Fruit fly (Drosophila melanogaster) whole organism, embryonic: ENCODE data around the gene Mst89B.

ENCODE experiments used
- Adf1 ChIP-seq: fragments of 200-800 bp; sonication (Bioruptor generic); IDR thresholded peaks from 2 replicates; pipeline ENCODE4 v1.3.6; 2022; ENCODE audit warnings: missing biosample characterization, missing genetic modification characterization
- CG10274 ChIP-seq: fragments of 200-800 bp; sonication (Bioruptor generic); optimal IDR thresholded peaks from 3 replicates; lab custom pipeline; 2017; ENCODE audit warnings: missing biosample characterization, mild to moderate bottlenecking, missing genetic modification characterization
- CG12071 ChIP-seq: fragments of 200-800 bp; sonication (Bioruptor generic); optimal IDR thresholded peaks from 3 replicates; lab custom pipeline; 2018; ENCODE audit warnings: missing biosample characterization, mild to moderate bottlenecking, missing genetic modification characterization
- CG13775 ChIP-seq: fragments of 200-800 bp; sonication (Bioruptor generic); optimal IDR thresholded peaks from 3 replicates; lab custom pipeline; 2017; ENCODE audit warnings: missing biosample characterization, mild to moderate bottlenecking, missing genetic modification characterization
- CG14050 ChIP-seq: fragments of 200-800 bp; sonication (Bioruptor generic); IDR thresholded peaks from 3 replicates; pipeline ENCODE4 v1.3.6; 2022; ENCODE audit warnings: missing biosample characterization, missing genetic modification characterization
- CG1529 ChIP-seq: fragments of 200-800 bp; sonication (Bioruptor generic); optimal IDR thresholded peaks from 3 replicates; lab custom pipeline; 2018; ENCODE audit warnings: missing biosample characterization, missing genetic modification characterization
- CG15479 ChIP-seq: fragments of 200-800 bp; sonication (Bioruptor generic); optimal IDR thresholded peaks from 3 replicates; lab custom pipeline; 2019; ENCODE audit warnings: missing biosample characterization, mild to moderate bottlenecking, missing genetic modification characterization, moderate library complexity
- CG1602 ChIP-seq: fragments of 200-800 bp; sonication (Bioruptor generic); optimal IDR thresholded peaks from 3 replicates; lab custom pipeline; 2016; ENCODE audit warnings: missing biosample characterization, missing genetic modification characterization
- CG2712 ChIP-seq: fragments of 200-800 bp; optimal IDR thresholded peaks from 3 replicates; lab custom pipeline; 2019; ENCODE audit warnings: missing biosample characterization, mild to moderate bottlenecking, missing genetic modification characterization, moderate library complexity
- CG30020 ChIP-seq: fragments of 200-800 bp; optimal IDR thresholded peaks from 2 replicates; lab custom pipeline; 2019; ENCODE audit warnings: missing biosample characterization, mild to moderate bottlenecking, missing genetic modification characterization, moderate library complexity
- CG31388 ChIP-seq: fragments of 200-800 bp; sonication (Bioruptor generic); optimal IDR thresholded peaks from 2 replicates; lab custom pipeline; 2016; ENCODE audit warnings: missing biosample characterization, missing genetic modification characterization
- CG31441 ChIP-seq: fragments of 200-800 bp; sonication (Bioruptor generic); IDR thresholded peaks from 2 replicates; pipeline ENCODE4 v1.3.6; 2022; ENCODE audit warnings: missing biosample characterization, missing genetic modification characterization
- CG3281 ChIP-seq: fragments of 200-800 bp; sonication (Bioruptor generic); optimal IDR thresholded peaks from 3 replicates; lab custom pipeline; 2017; ENCODE audit warnings: missing biosample characterization, mild to moderate bottlenecking, missing genetic modification characterization
- CG4854 ChIP-seq: fragments of 200-800 bp; sonication (Bioruptor generic); optimal IDR thresholded peaks from 2 replicates; lab custom pipeline; 2016; ENCODE audit warnings: missing biosample characterization, missing genetic modification characterization, inconsistent platforms
- CG6854 ChIP-seq: fragments of 200-800 bp; sonication (Bioruptor generic); optimal IDR thresholded peaks from 3 replicates; lab custom pipeline; 2017; ENCODE audit warnings: missing biosample characterization, mild to moderate bottlenecking, missing genetic modification characterization
- CG7786 ChIP-seq: fragments of 200-800 bp; sonication (Bioruptor generic); optimal IDR thresholded peaks from 2 replicates; lab custom pipeline; 2016; ENCODE audit warnings: missing biosample characterization, missing genetic modification characterization
- CG7839 ChIP-seq: fragments of 200-800 bp; sonication (Bioruptor generic); optimal IDR thresholded peaks from 3 replicates; lab custom pipeline; 2018; ENCODE audit warnings: missing biosample characterization, mild to moderate bottlenecking, missing genetic modification characterization, moderate library complexity
- CG8290 ChIP-seq, 3 experiments: fragments of 200-800 bp; sonication (Bioruptor generic); optimal IDR thresholded peaks; 2 replicates each; lab custom pipeline; 2016 to 2019; ENCODE audit warnings: missing biosample characterization in 3 of 3, missing genetic modification characterization in 3 of 3, mild to moderate bottlenecking in 2 of 3, moderate library complexity in 1 of 3
- CG8924 ChIP-seq: fragments of 200-800 bp; optimal IDR thresholded peaks from 3 replicates; lab custom pipeline; 2019; ENCODE audit warnings: missing biosample characterization, mild to moderate bottlenecking, missing genetic modification characterization, moderate library complexity
- CG8944 ChIP-seq: fragments of 200-800 bp; sonication (Bioruptor generic); optimal IDR thresholded peaks from 3 replicates; lab custom pipeline; 2016; ENCODE audit warnings: missing biosample characterization, missing genetic modification characterization
- CG9727 ChIP-seq: fragments of 200-800 bp; sonication (Bioruptor generic); optimal IDR thresholded peaks from 3 replicates; lab custom pipeline; 2017; ENCODE audit warnings: missing biosample characterization, mild to moderate bottlenecking, missing genetic modification characterization
- CHES-1-like ChIP-seq: fragments of 200-800 bp; sonication (Bioruptor generic); optimal IDR thresholded peaks from 2 replicates; lab custom pipeline; 2016; ENCODE audit warnings: missing biosample characterization, missing genetic modification characterization
- Chrac-16 ChIP-seq: fragments of 200-800 bp; sonication (Bioruptor generic); optimal IDR thresholded peaks from 3 replicates; lab custom pipeline; 2016; ENCODE audit warnings: missing biosample characterization, missing genetic modification characterization
- CoRest ChIP-seq: fragments of 200-800 bp; sonication (Bioruptor generic); optimal IDR thresholded peaks from 3 replicates; lab custom pipeline; 2018; ENCODE audit warnings: missing biosample characterization, mild to moderate bottlenecking, missing genetic modification characterization, moderate library complexity
- HLH3B ChIP-seq: fragments of 200-800 bp; sonication (Bioruptor generic); IDR thresholded peaks from 2 replicates; pipeline ENCODE4 v1.3.6; 2022; ENCODE audit warnings: missing biosample characterization, missing genetic modification characterization
- Hmr ChIP-seq: fragments of 200-800 bp; sonication (Bioruptor generic); optimal IDR thresholded peaks from 3 replicates; lab custom pipeline; 2017; ENCODE audit warnings: mild to moderate bottlenecking, missing biosample characterization, missing genetic modification reagents, missing genetic modification characterization
- Lhr ChIP-seq: fragments of 200-800 bp; sonication (Bioruptor generic); optimal IDR thresholded peaks from 3 replicates; lab custom pipeline; 2017; ENCODE audit warnings: mild to moderate bottlenecking, missing biosample characterization, missing genetic modification reagents, missing genetic modification characterization
- MTF-1 ChIP-seq: fragments of 200-800 bp; sonication (Bioruptor generic); optimal IDR thresholded peaks from 2 replicates; lab custom pipeline; 2018; ENCODE audit warnings: missing biosample characterization, mild to moderate bottlenecking, missing genetic modification characterization, borderline replicate concordance
- NK7.1 ChIP-seq: fragments of 200-800 bp; sonication (Bioruptor generic); optimal IDR thresholded peaks from 3 replicates; lab custom pipeline; 2016; ENCODE audit warnings: missing biosample characterization, missing genetic modification characterization
- Rfx ChIP-seq: fragments of 200-800 bp; sonication (Bioruptor generic); IDR thresholded peaks from 2 replicates; pipeline ENCODE4 v1.3.6; 2022; ENCODE audit warnings: missing biosample characterization, missing genetic modification characterization
- aop ChIP-seq: fragments of 200-800 bp; sonication (Bioruptor generic); IDR thresholded peaks from 2 replicates; pipeline ENCODE4 v1.3.6; 2022; ENCODE audit warnings: missing biosample characterization, missing genetic modification characterization
- bbx ChIP-seq: fragments of 200-800 bp; sonication (Bioruptor generic); IDR thresholded peaks from 2 replicates; pipeline ENCODE4 v1.3.6; 2022; ENCODE audit warnings: missing biosample characterization, missing genetic modification characterization; ENCODE audit not compliant: partially characterized antibody
- chinmo ChIP-seq: fragments of 200-800 bp; sonication (Bioruptor generic); IDR thresholded peaks from 4 replicates; pipeline ENCODE4 v1.3.6; 2022; ENCODE audit warnings: missing biosample characterization, missing genetic modification characterization; ENCODE audit not compliant: partially characterized antibody
- crp ChIP-seq, 2 experiments: fragments of 200-800 bp; sonication (Bioruptor generic); optimal IDR thresholded peaks; 2 replicates in 1 of 2; 3 replicates in 1 of 2; lab custom pipeline; 2017; ENCODE audit warnings: missing biosample characterization in 2 of 2, missing genetic modification characterization in 2 of 2, mild to moderate bottlenecking in 1 of 2, moderate library complexity in 1 of 2
- cwo ChIP-seq: fragments of 200-800 bp; sonication (Bioruptor generic); optimal IDR thresholded peaks from 3 replicates; lab custom pipeline; 2017; ENCODE audit warnings: missing biosample characterization, missing genetic modification characterization, mild to moderate bottlenecking, moderate library complexity, missing genetic modification reagents
- dmrt99B ChIP-seq: fragments of 200-800 bp; sonication (Bioruptor generic); optimal IDR thresholded peaks from 2 replicates; lab custom pipeline; 2018; ENCODE audit warnings: missing biosample characterization, mild to moderate bottlenecking, missing genetic modification characterization, moderate library complexity
- ems ChIP-seq: fragments of 200-800 bp; sonication (Bioruptor generic); optimal IDR thresholded peaks from 3 replicates; lab custom pipeline; 2016; ENCODE audit warnings: missing biosample characterization, missing genetic modification characterization
- gt ChIP-seq: fragments of 200-800 bp; sonication (Bioruptor generic); IDR thresholded peaks from 2 replicates; pipeline ENCODE4 v1.3.6; 2022; ENCODE audit warnings: missing biosample characterization, missing genetic modification characterization
- h ChIP-seq: fragments of >200 bp; optimal IDR thresholded peaks from 2 replicates; lab custom pipeline; 2017
- nerfin-1 ChIP-seq: fragments of 200-800 bp; sonication (Bioruptor generic); optimal IDR thresholded peaks from 3 replicates; lab custom pipeline; 2019; ENCODE audit warnings: missing biosample characterization, mild to moderate bottlenecking, missing genetic modification characterization, moderate library complexity
- salm ChIP-seq: fragments of 200-800 bp; sonication (Bioruptor generic); optimal IDR thresholded peaks from 2 replicates; lab custom pipeline; 2018; ENCODE audit warnings: missing biosample characterization, mild to moderate bottlenecking, missing genetic modification characterization
- scrt ChIP-seq: fragments of 200-800 bp; sonication (Bioruptor generic); optimal IDR thresholded peaks from 2 replicates; lab custom pipeline; 2018; ENCODE audit warnings: missing biosample characterization, mild to moderate bottlenecking, missing genetic modification characterization, moderate library complexity
- sd ChIP-seq: fragments of 200-800 bp; sonication (Bioruptor generic); optimal IDR thresholded peaks from 3 replicates; lab custom pipeline; 2018; ENCODE audit warnings: missing biosample characterization, mild to moderate bottlenecking, missing genetic modification characterization, moderate library complexity
- sna ChIP-seq: fragments of 200-800 bp; sonication (Bioruptor generic); IDR thresholded peaks from 2 replicates; pipeline ENCODE4 v1.3.6; 2022; ENCODE audit warnings: missing biosample characterization, missing genetic modification characterization; ENCODE audit not compliant: partially characterized antibody
- sqz ChIP-seq: fragments of 200-800 bp; sonication (Bioruptor generic); optimal IDR thresholded peaks from 3 replicates; lab custom pipeline; 2018; ENCODE audit warnings: missing biosample characterization, mild to moderate bottlenecking, missing genetic modification characterization
- sug ChIP-seq: fragments of 200-800 bp; optimal IDR thresholded peaks from 2 replicates; lab custom pipeline; 2019; ENCODE audit warnings: missing biosample characterization, mild to moderate bottlenecking, missing genetic modification characterization, moderate library complexity
- vvl ChIP-seq: fragments of 200-800 bp; sonication (Bioruptor generic); IDR thresholded peaks from 2 replicates; pipeline ENCODE4 v1.3.6; 2022; ENCODE audit warnings: missing biosample characterization, missing genetic modification characterization
- z ChIP-seq: fragments of 200-800 bp; sonication (Bioruptor generic); IDR thresholded peaks from 3 replicates; pipeline ENCODE4 v1.3.6; 2022; ENCODE audit warnings: missing biosample characterization, missing genetic modification characterization
- zfh2 ChIP-seq: fragments of 200-800 bp; sonication (Bioruptor generic); optimal IDR thresholded peaks from 2 replicates; lab custom pipeline; 2016; ENCODE audit warnings: missing biosample characterization, missing genetic modification characterization

The Mst89B gene

dm6 chr3R:16244241-16244977 is 22.4 kb upstream of the Mst89B start (continued):
- TF ChIP-seq sqz (GFP tag; lab: Kevin White, UChicago) (no peak), Chrac-16 (GFP tag; lab: Kevin White, UChicago) (no peak), CG1602 (GFP tag; lab: Kevin White, UChicago) (no peak), CG4854 (GFP tag; lab: Kevin White, UChicago) (no peak), chinmo (GFP tag; lab: Robert Waterston, UW) (peak; percentile 99), Rfx (GFP tag; lab: Robert Waterston, UW) (no peak), z (GFP tag; lab: Robert Waterston, UW) (0 out of 3 replicates have a peak, but pooled peaks have one; percentile 23), CG31388 (GFP tag; lab: Kevin White, UChicago) (no peak), aop (GFP tag; lab: Robert Waterston, UW) (no peak), CG13775 (GFP tag; lab: Kevin White, UChicago) (no peak), sd (peak; percentile 12), CG12071 (GFP tag; lab: Kevin White, UChicago) (no peak), CHES-1-like (GFP tag; lab: Kevin White, UChicago) (no peak), CG2712 (no peak), h (lab: Kevin White, UChicago) (no peak), CG14050 (GFP tag; lab: Robert Waterston, UW) (no peak), MTF-1 (GFP tag; lab: Kevin White, UChicago) (no peak), CoRest (tag; lab: Kevin White, UChicago) (no peak), Hmr (GFP tag; lab: Kevin White, UChicago) (no peak), cwo (GFP tag; lab: Kevin White, UChicago) (peak; percentile 14), CG8924 (no peak), Lhr (GFP tag; lab: Kevin White, UChicago) (no peak), dmrt99B (tag; lab: Kevin White, UChicago) (no peak), sug (tag; lab: Kevin White, UChicago) (peak; percentile 33), CG3281 (GFP tag; lab: Kevin White, UChicago) (no peak), bbx (0 out of 2 replicates have a peak, but pooled peaks have one; percentile 25), CG7839 (tag; lab: Kevin White, UChicago) (no peak), NK7.1 (GFP tag; lab: Kevin White, UChicago) (no peak), vvl (peak; percentile 86), CG9727 (GFP tag; lab: Kevin White, UChicago) (peak; percentile 4), sna (GFP tag; lab: Robert Waterston, UW) (no peak), salm (tag; lab: Kevin White, UChicago) (no peak), nerfin-1 (tag; lab: Kevin White, UChicago) (no peak), CG7786 (GFP tag; lab: Kevin White, UChicago) (no peak), crp (GFP tag; optimal IDR thresholded peaks at IDR 0.05; lab: Kevin White, UChicago) (no peak), Adf1 (GFP tag; lab: Robert Waterston, UW) (peak; percentile 98), CG6854 (GFP tag; lab: Kevin White, UChicago) (no peak), CG8944 (GFP tag; lab: Kevin White, UChicago) (no peak), CG31441 (GFP tag; lab: Robert Waterston, UW) (peak; percentile 16; the same call in 1 of the 2 replicates), scrt (GFP tag; lab: Kevin White, UChicago) (peak; percentile 59), HLH3B (GFP tag; lab: Robert Waterston, UW) (no peak), CG10274 (GFP tag; lab: Kevin White, UChicago) (no peak), gt (no peak), CG30020 (tag; lab: Kevin White, UChicago) (no peak), CG15479 (GFP tag; lab: Kevin White, UChicago) (peak; percentile 20), ems (GFP tag; lab: Kevin White, UChicago) (no peak), CG8290 (GFP tag; optimal IDR thresholded peaks at IDR 0.05; lab: Kevin White, UChicago) (no peak), CG8290 (tag; optimal IDR thresholded peaks at IDR 0.05; lab: Kevin White, UChicago) (peak in 1 of 2 experiments; percentile 4), CG1529 (GFP tag; lab: Kevin White, UChicago) (no peak), zfh2 (GFP tag; lab: Kevin White, UChicago) (no peak)
